Worm (Caenorhabditis elegans) whole organism, early embryonic: ENCODE data around the gene C55A6.4.

ENCODE experiments used
- B0310.2 ChIP-seq: sonication (generic microtip); optimal IDR thresholded peaks from 2 replicates; lab custom pipeline; 2016; ENCODE audit warnings: mild to moderate bottlenecking, missing genetic modification characterization, missing compliant biosample characterization
- F13C5.2 ChIP-seq: sonication (generic microtip); optimal IDR thresholded peaks from 2 replicates; lab custom pipeline; 2017; ENCODE audit warnings: mild to moderate bottlenecking, missing genetic modification characterization, inconsistent platforms, missing compliant biosample characterization
- aly-1 ChIP-seq: sonication (generic microtip); optimal IDR thresholded peaks from 2 replicates; lab custom pipeline; 2016; ENCODE audit warnings: missing genetic modification characterization, missing compliant biosample characterization
- ama-1 ChIP-seq: fragments of 150-350 bp; optimal IDR thresholded peaks from 2 replicates; lab custom pipeline; 2014
- ceh-13 ChIP-seq: fragments of 200-800 bp; sonication (Bioruptor generic); optimal IDR thresholded peaks from 2 replicates; lab custom pipeline; 2018; ENCODE audit warnings: mild to moderate bottlenecking, missing genetic modification characterization, missing compliant biosample characterization
- ceh-36 ChIP-seq: sonication (generic microtip); optimal IDR thresholded peaks from 2 replicates; lab custom pipeline; 2016; ENCODE audit warnings: missing genetic modification characterization, inconsistent platforms, missing compliant biosample characterization
- ets-7 ChIP-seq: sonication (generic microtip); optimal IDR thresholded peaks from 2 replicates; lab custom pipeline; 2016; ENCODE audit warnings: missing genotype, missing genetic modification characterization, missing compliant biosample characterization
- flt-1 ChIP-seq: fragments of 200-800 bp; sonication (Bioruptor generic); IDR thresholded peaks from 2 replicates; pipeline ENCODE4 v1.3.6; 2022; ENCODE audit warnings: missing genetic modification characterization, missing compliant biosample characterization
- hmbx-1 ChIP-seq: sonication (generic microtip); optimal IDR thresholded peaks from 2 replicates; lab custom pipeline; 2016; ENCODE audit warnings: mild to moderate bottlenecking, missing genetic modification characterization, missing compliant biosample characterization
- hmg-4 ChIP-seq: fragments of 200-800 bp; sonication (Bioruptor generic); optimal IDR thresholded peaks from 2 replicates; lab custom pipeline; 2018; ENCODE audit warnings: mild to moderate bottlenecking, missing genetic modification characterization, missing compliant biosample characterization
- hnd-1 ChIP-seq: sonication (generic microtip); optimal IDR thresholded peaks from 2 replicates; lab custom pipeline; 2016; ENCODE audit warnings: missing genetic modification characterization, missing compliant biosample characterization
- pes-1 ChIP-seq: fragments of 200-800 bp; sonication (Bioruptor generic); IDR thresholded peaks from 2 replicates; pipeline ENCODE4 v1.3.6; 2022; ENCODE audit warnings: missing genetic modification reagents, missing genetic modification characterization, missing compliant biosample characterization
- scrt-1 ChIP-seq: fragments of 200-800 bp; sonication (Bioruptor generic); IDR thresholded peaks from 2 replicates; pipeline ENCODE4 v1.3.6; 2022; ENCODE audit warnings: missing genetic modification characterization, missing compliant biosample characterization
- sea-1 ChIP-seq: fragments of 200-800 bp; sonication (Bioruptor generic); conservative IDR thresholded peaks from 2 replicates; pipeline ENCODE4 v1.3.6; 2022; ENCODE audit warnings: missing genetic modification characterization, missing compliant biosample characterization
- tbx-11 ChIP-seq: fragments of 200-800 bp; sonication (Bioruptor generic); IDR thresholded peaks from 2 replicates; pipeline ENCODE4 v1.3.6; 2022; ENCODE audit warnings: missing genetic modification characterization, missing compliant biosample characterization
- tbx-37 ChIP-seq: fragments of 200-800 bp; sonication (Bioruptor generic); conservative IDR thresholded peaks from 2 replicates; pipeline ENCODE4 v1.3.6; 2022; ENCODE audit warnings: missing genetic modification reagents, missing genetic modification characterization, missing compliant biosample characterization
- tra-4 ChIP-seq: sonication (generic microtip); optimal IDR thresholded peaks from 2 replicates; lab custom pipeline; 2017; ENCODE audit warnings: missing genetic modification characterization, missing compliant biosample characterization

Gene C55A6.4

DNA sequence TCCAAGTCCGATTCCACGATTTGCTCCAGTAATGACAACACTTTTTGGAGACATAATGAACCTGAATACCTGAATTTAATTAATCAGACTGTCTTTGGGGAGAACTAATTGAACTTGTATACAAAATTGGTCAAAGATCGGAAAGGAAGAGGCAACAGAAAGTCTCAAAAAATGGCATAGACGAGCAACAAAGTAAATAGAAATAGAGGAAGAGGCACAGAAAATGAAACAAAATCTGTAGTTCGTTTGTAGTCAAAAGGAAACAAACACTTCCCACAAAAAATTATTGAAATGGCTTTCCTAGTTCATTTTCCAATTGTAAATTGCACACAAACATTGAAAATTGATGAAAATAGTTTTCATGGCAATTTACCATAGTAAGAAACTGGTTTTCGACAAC is 3.0 kb downstream of the C55A6.4 start, which contains the start of gene C55A6.6:
C55A6.6 (minus strand) TSS at position 61 of the 400 bp plus-strand sequence.
- TF ChIP-seq tbx-37 (GFP tag; lab: Robert Waterston, UW) (no peak), ceh-36 (no peak), hnd-1 (tag; lab: Kevin White, UChicago) (no peak), pes-1 (GFP tag; lab: Robert Waterston, UW) (no peak), flt-1 (GFP tag; lab: Robert Waterston, UW) (no peak), ceh-13 (GFP tag; lab: Kevin White, UChicago) (no peak), F13C5.2 (tag; lab: Kevin White, UChicago) (no peak), tra-4 (tag; lab: Kevin White, UChicago) (no peak), sea-1 (no peak), scrt-1 (no peak), ama-1 (lab: Kevin White, UChicago) (no peak), aly-1 (no peak), B0310.2 (tag; lab: Kevin White, UChicago) (no peak), hmg-4 (GFP tag; lab: Kevin White, UChicago) (no peak)

DNA sequence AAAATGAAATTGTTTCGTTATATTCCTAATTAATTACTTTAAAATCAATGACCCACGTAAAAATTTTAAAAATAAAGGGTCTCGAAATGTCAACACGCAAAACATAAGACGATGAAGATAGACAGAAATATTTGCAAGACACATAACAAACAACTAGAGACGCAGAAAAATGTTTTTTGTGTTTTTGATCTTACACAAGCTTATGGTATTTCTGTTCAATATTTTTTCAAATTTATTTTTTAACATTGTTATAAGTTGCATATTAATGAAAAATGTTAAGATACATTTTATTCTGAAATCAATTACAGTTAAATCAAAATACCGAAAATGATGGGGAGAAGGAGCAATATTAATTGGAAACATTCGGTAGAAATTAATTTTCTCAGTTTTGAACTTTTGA is 4.3 kb downstream of the C55A6.4 start, which contains the start of gene C55A6.3:
C55A6.3 (minus strand) TSS at position 101 of the 400 bp plus-strand sequence.
- TF ChIP-seq ama-1 (lab: Kevin White, UChicago) (no peak), flt-1 (GFP tag; lab: Robert Waterston, UW) (no peak), ceh-13 (GFP tag; lab: Kevin White, UChicago) (no peak), tbx-37 (GFP tag; lab: Robert Waterston, UW) (no peak), hmg-4 (GFP tag; lab: Kevin White, UChicago) (no peak), sea-1 (no peak), hnd-1 (tag; lab: Kevin White, UChicago) (no peak), pes-1 (GFP tag; lab: Robert Waterston, UW) (no peak), F13C5.2 (tag; lab: Kevin White, UChicago) (no peak)

DNA sequence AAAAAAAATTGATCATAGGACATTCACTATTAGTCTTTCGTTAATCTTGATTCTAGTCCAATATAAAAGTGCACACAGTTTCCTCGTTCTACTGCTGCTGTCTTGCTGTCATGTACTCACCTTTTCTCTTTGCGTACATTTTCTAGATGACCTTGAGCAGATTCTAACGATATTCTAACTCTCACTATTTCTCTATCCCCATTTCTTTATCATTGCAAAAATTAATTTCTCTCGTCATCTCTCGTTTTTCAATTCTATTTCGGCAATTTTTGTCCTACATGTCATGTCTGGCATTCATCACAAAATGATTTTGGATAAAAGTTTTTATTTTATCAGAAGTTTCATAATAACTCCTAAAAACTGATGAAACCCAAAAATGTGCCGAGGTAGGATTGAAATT is 8.9 kb downstream of the C55A6.4 start, which contains the start of gene ttll-5:
ttll-5 (plus strand) TSS at position 288 of the 400 bp plus-strand sequence.
- TF ChIP-seq tbx-11 (GFP tag; lab: Robert Waterston, UW) (no peak), flt-1 (GFP tag; lab: Robert Waterston, UW) (no peak)

DNA sequence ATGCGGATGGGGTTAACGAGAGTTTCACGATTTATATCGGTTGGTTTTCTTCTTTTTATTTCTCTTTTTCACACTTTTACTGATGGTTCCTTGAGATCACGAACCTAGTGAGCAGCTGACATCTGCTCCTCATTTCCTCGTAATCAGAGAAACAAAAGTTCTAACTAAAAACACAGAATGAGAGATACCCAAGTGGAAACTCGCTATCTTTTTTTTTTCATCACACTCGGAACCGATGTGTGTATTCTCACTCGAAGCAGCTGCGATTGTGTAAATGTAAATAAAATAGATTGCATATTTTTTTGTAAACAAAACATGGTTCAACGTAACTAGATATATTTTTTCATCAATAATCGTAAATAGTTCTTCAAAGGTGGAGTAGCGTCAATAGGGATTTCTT is 11.3 kb downstream of the C55A6.4 start:
- no peak for TF ChIP-seq ets-7
- no peak for TF ChIP-seq ceh-13 (GFP tag; lab: Kevin White, UChicago)
- TF ChIP-seq hmbx-1 (tag; lab: Kevin White, UChicago), result no peak
- no peak for TF ChIP-seq pes-1 (GFP tag; lab: Robert Waterston, UW)
- no peak for TF ChIP-seq flt-1 (GFP tag; lab: Robert Waterston, UW)
- TF ChIP-seq tbx-11 (GFP tag; lab: Robert Waterston, UW), result no peak

DNA sequence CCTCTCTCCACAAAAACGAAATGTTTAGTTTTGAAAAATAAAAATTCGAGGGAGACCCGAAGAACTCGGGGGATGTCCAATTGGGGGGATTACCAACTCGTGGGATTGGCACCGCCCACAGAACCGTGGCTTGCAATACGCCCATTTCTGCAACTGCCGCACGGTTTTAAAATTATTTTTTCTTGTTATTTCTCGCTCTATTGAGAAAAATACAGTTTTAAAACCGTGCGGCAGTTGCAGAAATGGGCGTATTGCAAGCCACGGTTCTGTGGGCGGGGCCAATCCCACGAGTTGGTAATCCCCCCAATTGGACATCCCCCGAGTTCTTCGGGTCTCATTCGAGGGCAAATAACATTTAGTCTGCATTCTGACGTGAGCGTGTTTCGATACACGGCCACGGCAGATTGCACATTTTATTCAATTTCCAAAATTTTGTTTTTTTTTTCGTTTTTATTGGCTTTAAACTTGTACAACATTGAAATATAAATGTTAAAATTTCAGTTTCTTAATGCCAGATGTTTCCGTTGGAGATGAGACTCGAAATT is 12.8 kb downstream of the C55A6.4 start, which contains the start of the genes C55A6.1 and C55A6.10:
C55A6.1 (minus strand) TSS at position 116 of the 545 bp plus-strand sequence.
C55A6.10 (plus strand) TSS at position 495 of the 545 bp plus-strand sequence.
- peak; percentile 57; the same call in 1 of the 2 replicates for TF ChIP-seq sea-1
- peak; percentile 62; the same call in 1 of the 2 replicates for TF ChIP-seq tbx-11 (GFP tag; lab: Robert Waterston, UW)
- TF ChIP-seq scrt-1, result 0 out of 2 replicates have a peak, but pooled peaks have one; percentile 53
- TF ChIP-seq ets-7, result peak; percentile 15

DNA sequence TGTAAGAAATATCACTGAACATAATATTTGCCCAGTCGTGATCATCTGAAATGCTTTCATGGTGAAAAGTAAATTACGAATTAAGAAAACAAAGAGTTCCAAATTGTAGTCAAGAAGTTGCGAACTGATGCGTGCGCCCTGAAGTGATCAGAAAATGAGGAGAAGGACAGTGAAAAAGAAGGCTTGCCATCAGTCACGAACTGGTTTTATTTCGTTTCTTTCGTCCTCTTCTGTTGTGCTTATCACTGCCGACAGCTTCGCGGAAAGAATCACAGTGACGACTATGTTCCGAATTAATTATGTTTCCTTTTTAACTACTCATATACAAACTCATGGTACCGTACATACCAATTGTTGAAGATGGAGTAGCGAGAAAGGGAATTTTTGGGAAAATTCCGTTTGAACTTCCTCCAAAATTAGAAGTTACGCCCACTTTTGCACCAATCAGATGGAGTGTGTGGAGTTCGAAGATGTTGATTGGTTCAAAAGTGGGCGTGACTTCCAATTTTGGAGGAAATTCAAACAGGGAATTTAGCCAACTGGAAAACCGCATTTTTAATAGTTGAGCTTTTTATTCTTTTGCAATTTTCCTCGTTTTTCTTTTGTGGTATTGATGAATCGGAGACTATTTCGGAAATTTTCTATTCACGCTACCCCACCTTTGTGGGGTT is 14.5 kb downstream of the C55A6.4 start, which contains the start of gene C55A6.12:
C55A6.12 (minus strand) TSS at position 51 of the 671 bp plus-strand sequence.
- TF ChIP-seq ama-1 (lab: Kevin White, UChicago) (no peak), B0310.2 (tag; lab: Kevin White, UChicago) (no peak), hnd-1 (tag; lab: Kevin White, UChicago) (no peak), aly-1 (no peak), flt-1 (GFP tag; lab: Robert Waterston, UW) (no peak), hmbx-1 (tag; lab: Kevin White, UChicago) (no peak), scrt-1 (no peak), tra-4 (tag; lab: Kevin White, UChicago) (no peak), pes-1 (GFP tag; lab: Robert Waterston, UW) (no peak), tbx-11 (GFP tag; lab: Robert Waterston, UW) (no peak), ets-7 (no peak), F13C5.2 (tag; lab: Kevin White, UChicago) (no peak), ceh-36 (no peak), hmg-4 (GFP tag; lab: Kevin White, UChicago) (no peak), sea-1 (no peak), tbx-37 (GFP tag; lab: Robert Waterston, UW) (no peak), ceh-13 (GFP tag; lab: Kevin White, UChicago) (no peak)

DNA sequence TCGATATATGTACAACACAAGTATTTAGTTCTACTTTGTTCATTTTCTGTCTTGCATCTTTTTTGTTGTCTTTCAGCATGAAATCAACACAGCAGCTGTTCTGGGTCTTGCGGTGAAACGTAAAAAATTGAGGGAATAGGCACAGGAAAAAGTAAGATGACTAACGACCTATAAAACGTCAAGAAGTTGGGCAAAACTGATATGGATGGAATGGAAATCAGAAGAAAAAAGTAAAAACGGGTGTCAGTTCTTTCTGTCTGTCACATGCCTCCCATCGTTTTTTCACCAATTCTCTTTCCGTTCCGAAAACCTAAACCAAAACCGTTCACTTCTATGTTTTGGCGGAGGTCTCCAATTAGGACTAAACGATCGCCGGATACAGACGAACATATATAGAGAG is 16.7 kb downstream of the C55A6.4 start:
- no peak for TF ChIP-seq hmg-4 (GFP tag; lab: Kevin White, UChicago)
- no peak for TF ChIP-seq ets-7
- no peak for TF ChIP-seq tra-4 (tag; lab: Kevin White, UChicago)
- no peak for TF ChIP-seq F13C5.2 (tag; lab: Kevin White, UChicago)
- TF ChIP-seq tbx-37 (GFP tag; lab: Robert Waterston, UW), result no peak
- TF ChIP-seq ama-1 (lab: Kevin White, UChicago), result no peak
- TF ChIP-seq ceh-36, result no peak
- TF ChIP-seq hnd-1 (tag; lab: Kevin White, UChicago), result no peak
- no peak for TF ChIP-seq B0310.2 (tag; lab: Kevin White, UChicago)
